Fruit fly (Drosophila melanogaster): ENCODE measurements around the gene Remo.

Remo gene

dm6 chrX:13329572-13330046 lies 41.8 kb downstream of the Remo start, which contains the start of gene Prx2 (continued):
- TF ChIP-seq knrl (GFP tag; IDR thresholded peaks at IDR 0.05; ENCODE audit: partially characterized antibody) (peak; percentile 77), bsh (GFP tag; optimal IDR thresholded peaks at IDR 0.05) (no peak), Eip74EF (GFP tag; optimal IDR thresholded peaks at IDR 0.05) (no peak), grn (GFP tag; optimal IDR thresholded peaks at IDR 0.05) (no peak), CG12236 (GFP tag; optimal IDR thresholded peaks at IDR 0.05) (no peak), wdn (GFP tag; IDR thresholded peaks at IDR 0.05) (no peak), CG11695 (GFP tag; IDR thresholded peaks at IDR 0.05) (no peak), tll (GFP tag; optimal IDR thresholded peaks at IDR 0.05) (no peak), CG10321 (GFP tag; IDR thresholded peaks at IDR 0.05) (no peak), Atf3 (GFP tag; optimal IDR thresholded peaks at IDR 0.05) (no peak), ewg (GFP tag; optimal IDR thresholded peaks at IDR 0.05) (no peak), Hr39 (optimal IDR thresholded peaks at IDR 0.05) (no peak), hbn (GFP tag; IDR thresholded peaks at IDR 0.05; ENCODE audit: partially characterized antibody) (peak; percentile 74; the same call in 1 of the 2 replicates), CG4820 (GFP tag; optimal IDR thresholded peaks at IDR 0.05) (no peak), lmd (GFP tag; IDR thresholded peaks at IDR 0.05) (no peak), Fer1 (GFP tag; optimal IDR thresholded peaks at IDR 0.05) (peak; percentile 8), gt (GFP tag; IDR thresholded peaks at IDR 0.05) (no peak), CG10274 (GFP tag; optimal IDR thresholded peaks at IDR 0.05) (no peak), CoRest (tag; optimal IDR thresholded peaks at IDR 0.05) (peak; percentile 38), NC2β (GFP tag; optimal IDR thresholded peaks at IDR 0.05) (no peak), CG8290 (GFP tag; optimal IDR thresholded peaks at IDR 0.05) (no peak), CG8290 (tag; optimal IDR thresholded peaks at IDR 0.05) (peak in 1 of 2 experiments; percentile 66), Camta (GFP tag; optimal IDR thresholded peaks at IDR 0.05) (no peak), sens (GFP tag) (peak; percentile 8), CG12769 (tag; optimal IDR thresholded peaks at IDR 0.05) (no peak), CG7786 (GFP tag; optimal IDR thresholded peaks at IDR 0.05) (no peak), Dll (GFP tag; IDR thresholded peaks at IDR 0.05; ENCODE audit: partially characterized antibody) (peak; percentile 75), CG32532 (GFP tag; IDR thresholded peaks at IDR 0.05) (peak; percentile 46), mam (GFP tag; optimal IDR thresholded peaks at IDR 0.05) (peak; percentile 36), pfk (GFP tag; optimal IDR thresholded peaks at IDR 0.05) (peak; percentile 28), CG11398 (GFP tag; optimal IDR thresholded peaks at IDR 0.05) (no peak), CG13123 (GFP tag; optimal IDR thresholded peaks at IDR 0.05) (no peak), salm (tag; optimal IDR thresholded peaks at IDR 0.05) (no peak), zfh2 (GFP tag; optimal IDR thresholded peaks at IDR 0.05) (no peak), CG12391 (tag; optimal IDR thresholded peaks at IDR 0.05) (no peak), crol (GFP tag; IDR thresholded peaks at IDR 0.05) (no peak), Hmx (GFP tag; optimal IDR thresholded peaks at IDR 0.05) (no peak), abd-A (tag; optimal IDR thresholded peaks at IDR 0.05) (peak; percentile 19), pita (GFP tag; optimal IDR thresholded peaks at IDR 0.05) (no peak), dysf (GFP tag; IDR thresholded peaks at IDR 0.05) (no peak), CG34224 (GFP tag; IDR thresholded peaks at IDR 0.05; ENCODE audit: partially characterized antibody) (peak; percentile 67), CG3065 (GFP tag; optimal IDR thresholded peaks at IDR 0.05) (no peak), Fer2 (tag; optimal IDR thresholded peaks at IDR 0.05) (no peak), cwo (GFP tag; optimal IDR thresholded peaks at IDR 0.05) (no peak), CG4730 (GFP tag; IDR thresholded peaks at IDR 0.05) (0 out of 2 replicates have a peak, but pooled peaks have one; percentile 9), sc (optimal IDR thresholded peaks at IDR 0.05) (no peak), sc (GFP tag; optimal IDR thresholded peaks at IDR 0.05) (no peak), Lpt (GFP tag; optimal IDR thresholded peaks at IDR 0.05) (no peak), CG10543 (GFP tag; optimal IDR thresholded peaks at IDR 0.05) (peak; percentile 33), B-H2 (GFP tag; optimal IDR thresholded peaks at IDR 0.05) (peak; percentile 34), CG14965 (GFP tag; optimal IDR thresholded peaks at IDR 0.05; ENCODE audit: borderline replicate concordance) (no peak), Dip2 (GFP tag; IDR thresholded peaks at IDR 0.05) (no peak)
